Fruit fly (Drosophila melanogaster) whole organism, adult: ENCODE data around the gene unc80.

Experiments
- CG14711 ChIP-seq: fragments of 200-800 bp; sonication (Bioruptor generic); optimal IDR thresholded peaks from 2 replicates; lab custom pipeline; 2018; ENCODE audit warnings: missing biosample characterization, mild to moderate bottlenecking, missing genetic modification characterization, moderate library complexity
- CG1620 ChIP-seq: fragments of 200-800 bp; sonication (Bioruptor generic); optimal IDR thresholded peaks from 2 replicates; lab custom pipeline; 2016; ENCODE audit warnings: missing biosample characterization, missing genetic modification characterization
- CG33017 ChIP-seq: fragments of 200-800 bp; sonication (Bioruptor generic); optimal IDR thresholded peaks from 2 replicates; lab custom pipeline; 2018; ENCODE audit warnings: missing biosample characterization, mild to moderate bottlenecking, missing genetic modification characterization, moderate library complexity
- CG5204 ChIP-seq: fragments of 200-800 bp; sonication (Bioruptor generic); optimal IDR thresholded peaks from 2 replicates; lab custom pipeline; 2016; ENCODE audit warnings: missing biosample characterization, missing genetic modification characterization
- CG7045 ChIP-seq: fragments of 200-800 bp; sonication (Bioruptor generic); optimal IDR thresholded peaks from 2 replicates; lab custom pipeline; 2017; ENCODE audit warnings: missing biosample characterization, mild to moderate bottlenecking, missing genetic modification characterization
- Clk ChIP-seq: fragments of 200-800 bp; sonication (Bioruptor generic); optimal IDR thresholded peaks from 2 replicates; lab custom pipeline; 2017; ENCODE audit warnings: missing biosample characterization, missing genetic modification characterization
- Crg-1 ChIP-seq: fragments of 200-800 bp; sonication (Bioruptor generic); optimal IDR thresholded peaks from 2 replicates; lab custom pipeline; 2016; ENCODE audit warnings: missing biosample characterization, missing genetic modification characterization
- Mnt ChIP-seq: fragments of 200-800 bp; sonication (Bioruptor generic); optimal IDR thresholded peaks from 2 replicates; lab custom pipeline; 2016; ENCODE audit warnings: missing biosample characterization, mild to moderate bottlenecking, missing genetic modification characterization
- bab1 ChIP-seq: fragments of 200-800 bp; sonication (Bioruptor generic); optimal IDR thresholded peaks from 3 replicates; lab custom pipeline; 2019; ENCODE audit warnings: missing biosample characterization, mild to moderate bottlenecking, missing genetic modification characterization, moderate library complexity
- cnc ChIP-seq, 2 experiments: fragments of >200 bp; optimal IDR thresholded peaks; 2 replicates each; lab custom pipeline; 2017
- kay ChIP-seq: fragments of 200-800 bp; sonication (Bioruptor generic); peaks from one replicate; lab custom pipeline; 2016; ENCODE audit warnings: missing biosample characterization, missing genetic modification characterization, borderline replicate concordance
- ovo ChIP-seq: fragments of 200-800 bp; sonication (Bioruptor generic); optimal IDR thresholded peaks from 2 replicates; lab custom pipeline; 2016; ENCODE audit warnings: missing biosample characterization, missing genetic modification characterization
- pad ChIP-seq: fragments of 200-800 bp; sonication (Bioruptor generic); optimal IDR thresholded peaks from 3 replicates; lab custom pipeline; 2017; ENCODE audit warnings: missing biosample characterization, missing genetic modification characterization, mild to moderate bottlenecking, moderate library complexity, missing genetic modification reagents

dm6 chr3R:27613814-27614213 is 48.4 kb upstream of the unc80 start:
- no peak for TF ChIP-seq CG33017
- no peak for TF ChIP-seq CG7045 (GFP tag; lab: Kevin White, UChicago)
- no peak for TF ChIP-seq bab1 (GFP tag; lab: Kevin White, UChicago)
- no peak for TF ChIP-seq Clk (GFP tag; lab: Kevin White, UChicago)
- TF ChIP-seq Mnt (GFP tag; lab: Kevin White, UChicago) = no peak
- no peak for TF ChIP-seq CG1620 (GFP tag; lab: Kevin White, UChicago)
- no peak for TF ChIP-seq Crg-1 (GFP tag; lab: Kevin White, UChicago)
- no peak for TF ChIP-seq cnc (optimal IDR thresholded peaks at IDR 0.05; lab: Kevin White, UChicago)
- no peak for TF ChIP-seq kay (GFP tag; lab: Kevin White, UChicago)
- TF ChIP-seq CG14711 = no peak
- TF ChIP-seq pad (GFP tag; lab: Kevin White, UChicago) = no peak
- TF ChIP-seq CG5204 (GFP tag; lab: Kevin White, UChicago) = no peak
- TF ChIP-seq ovo (GFP tag; lab: Kevin White, UChicago) = no peak
